Worm (Caenorhabditis elegans) whole organism, L4/young adult: ENCODE data around the gene D2062.5.

Source experiments
- W03F9.2 ChIP-seq: fragments of 150-350 bp; optimal IDR thresholded peaks from 2 replicates; lab custom pipeline; 2014; ENCODE audit warnings: missing biosample characterization, missing genetic modification characterization
- dao-5 ChIP-seq: sonication (generic microtip); optimal IDR thresholded peaks from 2 replicates; lab custom pipeline; 2016; ENCODE audit warnings: missing genotype, missing genetic modification characterization, moderate library complexity, missing compliant biosample characterization

ce11 chrII:2627154-2627799, 4.7 kb downstream of the D2062.5 start, which contains the start of gene sri-71:
- TF ChIP-seq dao-5 (tag; lab: Kevin White, UChicago) (no peak), W03F9.2 (no peak)
